Fruit fly (Drosophila melanogaster) whole organism, wandering third instar larva: Measurements from ENCODE around the gene Prosbeta2.

Experiments used
- Abd-B ChIP-seq: fragments of >200 bp; optimal IDR thresholded peaks from 2 replicates; lab custom pipeline; 2017; ENCODE audit warnings: missing biosample characterization, missing genetic modification characterization
- Dfd ChIP-seq: fragments of >200 bp; optimal IDR thresholded peaks from 2 replicates; lab custom pipeline; 2017; ENCODE audit warnings: missing biosample characterization, missing genetic modification characterization
- Hr78 ChIP-seq: fragments of >200 bp; optimal IDR thresholded peaks from 2 replicates; lab custom pipeline; 2017; ENCODE audit warnings: missing biosample characterization, missing genetic modification characterization
- br ChIP-seq: fragments of 200-800 bp; sonication (Bioruptor generic); optimal IDR thresholded peaks from 2 replicates; lab custom pipeline; 2016; ENCODE audit warnings: missing biosample characterization, missing genetic modification characterization
- psq ChIP-seq: fragments of 200-800 bp; sonication (Bioruptor generic); optimal IDR thresholded peaks from 3 replicates; lab custom pipeline; 2017; ENCODE audit warnings: missing biosample characterization, mild to moderate bottlenecking, missing genetic modification characterization, moderate library complexity

dm6 chr3L:14986340-14986916 is 13.3 kb upstream of the Prosbeta2 start:
- TF ChIP-seq Hr78 (GFP tag; lab: Kevin White, UChicago) (no peak), Dfd (no peak), br (no peak), psq (no peak), Abd-B (no peak)
